Fruit fly (Drosophila melanogaster) whole organism: ENCODE data around the gene Pop2.

Experiments
- CG8478 ChIP-seq: fragments of >200 bp; optimal IDR thresholded peaks from 2 replicates; lab custom pipeline; 2018; ENCODE audit warnings: inconsistent platforms
- Dll ChIP-seq: fragments of >200 bp; optimal IDR thresholded peaks from 2 replicates; lab custom pipeline; 2017
- usp ChIP-seq: fragments of >200 bp; optimal IDR thresholded peaks from 2 replicates; lab custom pipeline; 2017; ENCODE audit warnings: missing biosample characterization, missing genetic modification characterization, mixed read lengths

- TF ChIP-seq CG8478 (lab: Kevin White, UChicago) (no peak), Dll (lab: Kevin White, UChicago) (no peak), usp (GFP tag; lab: Kevin White, UChicago) (no peak)
These were observed 29.5 kb upstream of the Pop2 start, which contains the start of gene CG43993 for dm6 chr3L:12032257-12032656.
